Fruit fly (Drosophila melanogaster): Measurements from ENCODE around the gene Nos.
A peak's percentile ranks its signal among the peaks of the same experiment; 100 is the strongest.

Nos gene

DNA sequence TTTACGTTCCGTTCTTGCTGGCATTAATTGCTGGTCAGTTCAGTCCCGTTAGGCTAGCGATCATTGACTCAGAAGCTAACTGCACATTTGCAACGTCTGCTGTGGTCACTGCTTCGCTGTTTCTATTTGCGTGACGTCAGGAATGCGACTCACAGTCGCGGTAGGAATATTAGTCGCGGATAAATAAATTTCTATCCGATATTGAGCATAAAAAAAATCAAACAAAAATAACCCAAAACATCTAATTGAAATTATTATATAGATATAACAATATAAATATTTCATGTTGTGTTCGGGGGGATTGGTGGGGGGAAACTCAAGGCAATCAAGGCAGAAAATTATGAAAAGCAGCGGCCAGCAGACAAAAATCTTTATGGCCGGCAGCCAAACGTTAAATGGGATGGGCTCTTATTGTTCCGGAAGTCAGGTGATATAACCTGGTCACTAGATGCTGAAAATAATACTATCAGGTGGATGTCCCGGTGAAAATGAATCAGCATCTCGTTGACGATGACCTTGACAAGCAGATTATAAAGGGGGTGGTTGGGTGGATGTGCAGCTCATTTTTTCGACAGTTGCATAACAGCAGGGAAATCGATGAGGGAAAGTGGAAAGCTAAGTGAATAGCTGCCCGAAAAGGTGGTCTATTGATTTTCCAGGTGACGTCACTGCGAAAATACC, 12.3 kb upstream of the Nos start, which contains the start of gene SmydA-3 (continued):
- peak; percentile 50 for TF ChIP-seq CG4318 (GFP tag; optimal IDR thresholded peaks at IDR 0.05)
- TF ChIP-seq CG8632 (GFP tag; optimal IDR thresholded peaks at IDR 0.05) = peak; percentile 30
- TF ChIP-seq CG8319 (GFP tag; optimal IDR thresholded peaks at IDR 0.05) = no peak
- TF ChIP-seq topi (GFP tag; optimal IDR thresholded peaks at IDR 0.05) = no peak
- no peak for TF ChIP-seq Met (GFP tag; optimal IDR thresholded peaks at IDR 0.05)
- TF ChIP-seq vri (GFP tag; optimal IDR thresholded peaks at IDR 0.05) = no peak
- no peak for TF ChIP-seq fd85E (GFP tag; optimal IDR thresholded peaks at IDR 0.05)
- TF ChIP-seq CG31627 (GFP tag; optimal IDR thresholded peaks at IDR 0.05) = no peak
- peak; percentile 49 for TF ChIP-seq CG34406 (GFP tag; optimal IDR thresholded peaks at IDR 0.05)

DNA sequence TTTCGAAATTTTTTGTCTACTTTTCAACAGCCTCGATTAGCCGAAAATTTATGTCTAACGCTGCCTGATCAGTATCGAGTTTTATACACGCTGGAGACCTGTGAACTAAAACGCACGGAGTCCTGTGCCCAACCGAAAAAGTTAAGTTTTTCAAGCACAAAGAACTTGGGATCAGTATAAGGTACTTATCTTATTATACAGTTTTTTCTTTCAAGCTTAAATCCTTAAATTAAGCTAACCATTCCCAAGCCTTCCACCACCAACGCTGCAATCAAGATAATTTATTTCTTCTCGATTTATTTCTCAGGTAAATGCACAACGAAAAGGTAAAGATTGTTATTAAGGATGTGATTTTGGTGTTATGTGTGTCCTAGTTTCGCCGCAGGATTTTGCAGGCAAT, 9.6 kb upstream of the Nos start, which contains the start of gene Porin2:
Gene Porin2 (minus strand): TSS at position 101 of the 400 bp plus-strand sequence.
- no peak for TF ChIP-seq achi (GFP tag; optimal IDR thresholded peaks at IDR 0.05)
- no peak for TF ChIP-seq CG11902 (GFP tag; optimal IDR thresholded peaks at IDR 0.05)
- TF ChIP-seq Smox (GFP tag; optimal IDR thresholded peaks at IDR 0.05) = no peak
- TF ChIP-seq CG11762 (GFP tag; optimal IDR thresholded peaks at IDR 0.05; ENCODE audit: insufficient read depth) = no peak

DNA sequence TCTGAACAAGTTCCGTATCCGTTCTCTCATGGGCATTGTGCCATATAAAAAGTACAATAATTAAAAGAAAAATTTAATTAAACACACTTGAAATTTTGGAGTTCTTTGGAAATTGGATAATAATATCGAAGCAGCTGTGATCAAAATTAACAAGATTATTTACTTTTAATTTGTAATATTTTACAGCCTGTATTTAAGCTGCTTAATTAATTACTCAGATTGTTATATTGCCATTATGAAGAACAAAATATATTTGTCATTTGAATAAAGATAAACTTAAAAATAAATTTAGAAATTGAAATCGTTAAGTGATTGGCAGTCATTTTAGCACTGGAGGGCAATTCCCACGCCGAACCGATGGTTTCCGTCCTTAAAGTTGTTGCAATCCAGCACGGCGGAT, 8.3 kb upstream of the Nos start, which contains the start of the genes CG17139 and CG17140:
Gene CG17139 (minus strand): TSS at position 101 of the 400 bp plus-strand sequence.
Gene CG17140 (minus strand): TSS at position 101 of the 400 bp plus-strand sequence.
- TF ChIP-seq dac (GFP tag; optimal IDR thresholded peaks at IDR 0.05) (no peak), CG11762 (GFP tag; optimal IDR thresholded peaks at IDR 0.05; ENCODE audit: insufficient read depth) (no peak), Hr4 (GFP tag; optimal IDR thresholded peaks at IDR 0.05) (no peak), Met (GFP tag; optimal IDR thresholded peaks at IDR 0.05) (no peak), Eip75B (GFP tag; optimal IDR thresholded peaks at IDR 0.05) (no peak), topi (GFP tag; optimal IDR thresholded peaks at IDR 0.05) (no peak), Lpt (GFP tag; optimal IDR thresholded peaks at IDR 0.05) (no peak), CG4318 (GFP tag; optimal IDR thresholded peaks at IDR 0.05) (no peak)

DNA sequence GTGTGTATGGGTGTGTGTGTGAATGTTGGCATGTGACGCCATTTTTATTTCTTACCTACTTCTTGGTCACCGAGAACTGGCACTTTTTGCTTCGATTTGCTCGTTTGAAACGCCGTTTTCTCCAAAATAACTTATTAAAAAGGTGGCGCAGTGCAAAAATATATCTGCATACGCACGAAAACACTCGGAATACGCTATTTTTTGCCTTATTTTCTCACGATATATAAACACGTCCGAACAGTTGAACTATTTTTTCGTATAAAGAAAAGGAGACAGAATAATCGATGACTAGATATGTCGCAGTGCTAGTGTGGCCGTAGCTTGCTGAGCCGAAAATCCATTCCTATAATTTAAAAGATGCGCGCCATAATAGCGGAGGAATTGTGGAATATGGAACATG, 5.0 kb upstream of the Nos start, which contains the start of gene CG6700:
Gene CG6700 (minus strand): TSS at position 272 of the 400 bp plus-strand sequence.
- TF ChIP-seq CG32006 (GFP tag; optimal IDR thresholded peaks at IDR 0.05) = no peak
- peak; percentile 42 for TF ChIP-seq vri (GFP tag; optimal IDR thresholded peaks at IDR 0.05)
- no peak for TF ChIP-seq pdm3 (GFP tag; optimal IDR thresholded peaks at IDR 0.05)
- peak; percentile 8 for TF ChIP-seq fd85E (GFP tag; optimal IDR thresholded peaks at IDR 0.05)
- TF ChIP-seq Sox14 (GFP tag; optimal IDR thresholded peaks at IDR 0.05) = peak; percentile 70
- TF ChIP-seq svp (GFP tag) = peak; percentile 74
- no peak for TF ChIP-seq CG16779 (tag; optimal IDR thresholded peaks at IDR 0.05)

DNA sequence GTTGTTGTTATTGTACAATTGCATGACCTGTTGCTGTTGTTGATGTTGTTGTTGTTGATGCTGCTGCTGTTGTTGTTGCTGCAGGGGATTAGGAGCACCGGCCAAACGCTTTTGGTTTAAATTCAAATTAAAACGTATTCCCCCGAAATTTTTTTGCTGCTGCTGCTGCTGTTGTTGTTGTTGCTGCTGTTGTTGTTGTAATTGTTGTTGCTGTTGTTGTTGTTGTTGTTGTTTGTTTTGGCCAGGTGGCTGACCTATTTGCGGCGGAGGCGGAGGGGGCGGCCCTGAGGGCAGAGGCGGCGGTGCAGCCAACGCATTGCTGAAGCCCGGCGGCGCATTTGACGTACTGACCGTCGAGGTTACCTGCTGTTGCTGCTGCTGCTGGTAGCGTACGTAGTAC, 4.3 kb upstream of the Nos start:
- TF ChIP-seq CG15336 (GFP tag; IDR thresholded peaks at IDR 0.05) (no peak), CG4318 (GFP tag; optimal IDR thresholded peaks at IDR 0.05) (no peak), CG6163 (GFP tag; IDR thresholded peaks at IDR 0.05) (no peak), lz (GFP tag; optimal IDR thresholded peaks at IDR 0.05) (no peak), eg (GFP tag; IDR thresholded peaks at IDR 0.05) (no peak), achi (GFP tag; optimal IDR thresholded peaks at IDR 0.05) (no peak), Hr38 (GFP tag; optimal IDR thresholded peaks at IDR 0.05) (no peak), Gug (GFP tag; IDR thresholded peaks at IDR 0.05) (no peak), CG8119 (GFP tag; IDR thresholded peaks at IDR 0.05) (no peak), fd85E (GFP tag; optimal IDR thresholded peaks at IDR 0.05) (no peak), CG6808 (GFP tag; optimal IDR thresholded peaks at IDR 0.05) (no peak), CG11762 (GFP tag; optimal IDR thresholded peaks at IDR 0.05; ENCODE audit: insufficient read depth) (no peak), CG3919 (GFP tag; optimal IDR thresholded peaks at IDR 0.05) (no peak), dsx (GFP tag; optimal IDR thresholded peaks at IDR 0.05; ENCODE audit: poor library complexity, severe bottlenecking) (no peak), Ets96B (tag; optimal IDR thresholded peaks at IDR 0.05) (no peak), Sox15 (GFP tag; optimal IDR thresholded peaks at IDR 0.05) (no peak)
